Fruit fly (Drosophila melanogaster): ENCODE data around the gene nau.

dm6 chr3R:23678349-23679193 is 39.6 kb downstream of the nau start, which contains the start of gene GILT2:
- TF ChIP-seq row (GFP tag; IDR thresholded peaks at IDR 0.05) (peak; percentile 96), CG1603 (tag; optimal IDR thresholded peaks at IDR 0.05) (no peak), CG7928 (GFP tag; optimal IDR thresholded peaks at IDR 0.05) (peak; percentile 47), phol (tag; optimal IDR thresholded peaks at IDR 0.05) (peak; percentile 93)
